Comparison of ENCODE assay signal across 1 fruit fly cellular context in genomic region chr3R:21246492-21247061, dm6.
TF ChIP-seq lines count a peak whose summit lies in the region.

Gene ETHR (plus strand): TSS chr3R:21247011.

TF ChIP-seq in whole organism, embryonic, 481 proteins besides CTCF, POLR2A, EP300 and RAD21 (continued from another document and continues in another):
- peak; percentile 12 for TF ChIP-seq Max (GFP tag; optimal IDR thresholded peaks at IDR 0.05; lab: Kevin White, UChicago)
- peak; percentile 62 for TF ChIP-seq gem (tag; optimal IDR thresholded peaks at IDR 0.05; lab: Kevin White, UChicago)
- TF ChIP-seq CG2129 (GFP tag; IDR thresholded peaks at IDR 0.05; lab: Robert Waterston, UW; ENCODE audit: partially characterized antibody) = no peak
- TF ChIP-seq BEAF-32 (GFP tag; optimal IDR thresholded peaks at IDR 0.05; lab: Kevin White, UChicago) = peak; percentile 35
- TF ChIP-seq Taf1 (GFP tag; IDR thresholded peaks at IDR 0.05; lab: Robert Waterston, UW) = no peak; the same call in 1 of the 2 replicates
- TF ChIP-seq Ada2b (GFP tag; IDR thresholded peaks at IDR 0.05; lab: Robert Waterston, UW) = no peak
- no peak for TF ChIP-seq CHES-1-like (GFP tag; optimal IDR thresholded peaks at IDR 0.05; lab: Kevin White, UChicago)
- TF ChIP-seq lilli (GFP tag; optimal IDR thresholded peaks at IDR 0.05; lab: Kevin White, UChicago) = peak; percentile 34
- peak; percentile 19 for TF ChIP-seq pzg (GFP tag; optimal IDR thresholded peaks at IDR 0.05; lab: Kevin White, UChicago)
- no peak for TF ChIP-seq CG15073 (GFP tag; optimal IDR thresholded peaks at IDR 0.05; lab: Kevin White, UChicago)
- 0 out of 2 replicates have a peak, but pooled peaks have one; percentile 19 for TF ChIP-seq CG10321 (GFP tag; IDR thresholded peaks at IDR 0.05; lab: Robert Waterston, UW)
- TF ChIP-seq jing (GFP tag; optimal IDR thresholded peaks at IDR 0.05; lab: Kevin White, UChicago) = no peak
- TF ChIP-seq cwo (GFP tag; optimal IDR thresholded peaks at IDR 0.05; lab: Kevin White, UChicago) = peak; percentile 74
- no peak for TF ChIP-seq danr (GFP tag; IDR thresholded peaks at IDR 0.05; lab: Robert Waterston, UW)
- TF ChIP-seq stc (GFP tag; IDR thresholded peaks at IDR 0.05; lab: Robert Waterston, UW) = peak; percentile 40; the same call in 1 of the 2 replicates
- peak; percentile 35 for TF ChIP-seq fd3F (GFP tag; optimal IDR thresholded peaks at IDR 0.05; lab: Kevin White, UChicago)
- no peak for TF ChIP-seq Sox100B (GFP tag; optimal IDR thresholded peaks at IDR 0.05; lab: Kevin White, UChicago)
- TF ChIP-seq CG9797 (GFP tag; optimal IDR thresholded peaks at IDR 0.05; lab: Kevin White, UChicago) = no peak
- TF ChIP-seq CG17912 (GFP tag; optimal IDR thresholded peaks at IDR 0.05; lab: Kevin White, UChicago) = no peak
- no peak for TF ChIP-seq CG7786 (GFP tag; optimal IDR thresholded peaks at IDR 0.05; lab: Kevin White, UChicago)
- no peak for TF ChIP-seq sc (optimal IDR thresholded peaks at IDR 0.05; lab: Kevin White, UChicago)
- no peak for TF ChIP-seq sc (GFP tag; optimal IDR thresholded peaks at IDR 0.05; lab: Kevin White, UChicago)
- peak; percentile 38 for TF ChIP-seq vvl (GFP tag; IDR thresholded peaks at IDR 0.05; lab: Robert Waterston, UW)
- peak; percentile 77 for TF ChIP-seq CG3995 (GFP tag; optimal IDR thresholded peaks at IDR 0.05; lab: Kevin White, UChicago)
- no peak for TF ChIP-seq MESR4 (GFP tag; optimal IDR thresholded peaks at IDR 0.05; lab: Kevin White, UChicago)
- TF ChIP-seq CG10147 (GFP tag; optimal IDR thresholded peaks at IDR 0.05; lab: Kevin White, UChicago) = peak; percentile 47
- TF ChIP-seq sob (GFP tag; IDR thresholded peaks at IDR 0.05; lab: Robert Waterston, UW) = peak; percentile 48; the same call in 1 of the 2 replicates
- TF ChIP-seq lola (GFP tag; optimal IDR thresholded peaks at IDR 0.05; lab: Kevin White, UChicago) = no peak
- no peak for TF ChIP-seq GATAe (GFP tag; conservative IDR thresholded peaks at IDR 0.05; lab: Robert Waterston, UW)
- TF ChIP-seq nau (GFP tag; optimal IDR thresholded peaks at IDR 0.05; lab: Kevin White, UChicago) = peak; percentile 4
- peak in 1 of 2 experiments; percentile 71 for TF ChIP-seq Hr51 (GFP tag; optimal IDR thresholded peaks at IDR 0.05; lab: Kevin White, UChicago)
- TF ChIP-seq MBD-R2 (GFP tag; IDR thresholded peaks at IDR 0.05; lab: Robert Waterston, UW) = peak; percentile 49; the same call in 1 of the 2 replicates
- peak; percentile 30 for TF ChIP-seq NfI (GFP tag; optimal IDR thresholded peaks at IDR 0.05; lab: Kevin White, UChicago)
- no peak for TF ChIP-seq CG18262 (tag; optimal IDR thresholded peaks at IDR 0.05; lab: Kevin White, UChicago)
- no peak for TF ChIP-seq Mrtf (GFP tag; IDR thresholded peaks at IDR 0.05; lab: Robert Waterston, UW)
- TF ChIP-seq org-1 (GFP tag; optimal IDR thresholded peaks at IDR 0.05; lab: Kevin White, UChicago) = peak; percentile 44
- no peak for TF ChIP-seq HLH3B (GFP tag; IDR thresholded peaks at IDR 0.05; lab: Robert Waterston, UW)
- no peak for TF ChIP-seq hkb (optimal IDR thresholded peaks at IDR 0.05; lab: Kevin White, UChicago)
- TF ChIP-seq hkb (GFP tag; IDR thresholded peaks at IDR 0.05; lab: Robert Waterston, UW) = peak; percentile 64
- TF ChIP-seq CG31365 (tag; optimal IDR thresholded peaks at IDR 0.05; lab: Kevin White, UChicago) = no peak
- no peak for TF ChIP-seq CG33213 (GFP tag; optimal IDR thresholded peaks at IDR 0.05; lab: Kevin White, UChicago)
- TF ChIP-seq CG31388 (GFP tag; optimal IDR thresholded peaks at IDR 0.05; lab: Kevin White, UChicago) = no peak
- peak; percentile 47; the same call in 1 of the 2 replicates for TF ChIP-seq CG14441 (GFP tag; IDR thresholded peaks at IDR 0.05; lab: Robert Waterston, UW)
- no peak for TF ChIP-seq bbx (GFP tag; IDR thresholded peaks at IDR 0.05; lab: Robert Waterston, UW; ENCODE audit: partially characterized antibody)
- peak; percentile 56 for TF ChIP-seq grau (tag; optimal IDR thresholded peaks at IDR 0.05; lab: Kevin White, UChicago)
- TF ChIP-seq Doc2 (GFP tag; IDR thresholded peaks at IDR 0.05; lab: Robert Waterston, UW) = no peak
- TF ChIP-seq gsb-n (tag; optimal IDR thresholded peaks at IDR 0.05; lab: Kevin White, UChicago) = no peak
- TF ChIP-seq gsb (GFP tag; IDR thresholded peaks at IDR 0.05; lab: Robert Waterston, UW) = no peak
- no peak for TF ChIP-seq bowl (GFP tag; IDR thresholded peaks at IDR 0.05; lab: Robert Waterston, UW)
- no peak for TF ChIP-seq CG1647 (GFP tag; optimal IDR thresholded peaks at IDR 0.05; lab: Kevin White, UChicago)
- peak; percentile 23; the same call in 1 of the 2 replicates for TF ChIP-seq lmd (GFP tag; IDR thresholded peaks at IDR 0.05; lab: Robert Waterston, UW)
- TF ChIP-seq CG8924 (tag; optimal IDR thresholded peaks at IDR 0.05; lab: Kevin White, UChicago) = no peak
- no peak for TF ChIP-seq HLH54F (GFP tag; optimal IDR thresholded peaks at IDR 0.05; lab: Kevin White, UChicago)
- 0 out of 2 replicates have a peak, but pooled peaks have one; percentile 5 for TF ChIP-seq CG11247 (GFP tag; IDR thresholded peaks at IDR 0.05; lab: Robert Waterston, UW)
- TF ChIP-seq CG12219 (GFP tag; optimal IDR thresholded peaks at IDR 0.05; lab: Kevin White, UChicago) = peak; percentile 29
- no peak for TF ChIP-seq aop (GFP tag; IDR thresholded peaks at IDR 0.05; lab: Robert Waterston, UW)
- no peak for TF ChIP-seq CG4707 (GFP tag; optimal IDR thresholded peaks at IDR 0.05; lab: Kevin White, UChicago)
- TF ChIP-seq sqz (GFP tag; optimal IDR thresholded peaks at IDR 0.05; lab: Kevin White, UChicago) = no peak
- TF ChIP-seq Aef1 (GFP tag; IDR thresholded peaks at IDR 0.05; lab: Robert Waterston, UW) = 0 out of 3 replicates have a peak, but pooled peaks have one; percentile 1
- TF ChIP-seq CG5180 (GFP tag; optimal IDR thresholded peaks at IDR 0.05; lab: Kevin White, UChicago) = no peak
- TF ChIP-seq slbo (GFP tag; IDR thresholded peaks at IDR 0.05; lab: Robert Waterston, UW) = peak; percentile 78
- no peak for TF ChIP-seq zfh2 (GFP tag; optimal IDR thresholded peaks at IDR 0.05; lab: Kevin White, UChicago)
- TF ChIP-seq ATbp (GFP tag; optimal IDR thresholded peaks at IDR 0.05; lab: Kevin White, UChicago) = no peak
- no peak for TF ChIP-seq kah (GFP tag; optimal IDR thresholded peaks at IDR 0.05; lab: Kevin White, UChicago)
- no peak for TF ChIP-seq Bteb2 (GFP tag; optimal IDR thresholded peaks at IDR 0.05; lab: Kevin White, UChicago)
- TF ChIP-seq ken (GFP tag; IDR thresholded peaks at IDR 0.05; lab: Robert Waterston, UW) = no peak
- TF ChIP-seq YL-1 (GFP tag; optimal IDR thresholded peaks at IDR 0.05; lab: Kevin White, UChicago) = no peak
- no peak for TF ChIP-seq ind (GFP tag; optimal IDR thresholded peaks at IDR 0.05; lab: Kevin White, UChicago)
- TF ChIP-seq pfk (GFP tag; optimal IDR thresholded peaks at IDR 0.05; lab: Kevin White, UChicago) = no peak
- TF ChIP-seq CG31441 (GFP tag; IDR thresholded peaks at IDR 0.05; lab: Robert Waterston, UW) = peak; percentile 45
- peak; percentile 22 for TF ChIP-seq CG1233 (GFP tag; optimal IDR thresholded peaks at IDR 0.05; lab: Kevin White, UChicago)
- no peak for TF ChIP-seq schlank (tag; optimal IDR thresholded peaks at IDR 0.05; lab: Kevin White, UChicago)
- no peak for TF ChIP-seq Atf3 (GFP tag; optimal IDR thresholded peaks at IDR 0.05; lab: Kevin White, UChicago)
- TF ChIP-seq tgo (GFP tag; IDR thresholded peaks at IDR 0.05; lab: Robert Waterston, UW) = peak; percentile 44; the same call in 1 of the 3 replicates
- no peak for TF ChIP-seq CG10274 (GFP tag; optimal IDR thresholded peaks at IDR 0.05; lab: Kevin White, UChicago)
- TF ChIP-seq fd64A (GFP tag; optimal IDR thresholded peaks at IDR 0.05; lab: Kevin White, UChicago) = no peak
- no peak for TF ChIP-seq CG30020 (tag; optimal IDR thresholded peaks at IDR 0.05; lab: Kevin White, UChicago)
- peak; percentile 56 for TF ChIP-seq B-H2 (GFP tag; optimal IDR thresholded peaks at IDR 0.05; lab: Kevin White, UChicago)
- TF ChIP-seq al (GFP tag; IDR thresholded peaks at IDR 0.05; lab: Robert Waterston, UW) = 0 out of 2 replicates have a peak, but pooled peaks have one; percentile 30
- no peak for TF ChIP-seq gfzf (GFP tag; optimal IDR thresholded peaks at IDR 0.05; lab: Kevin White, UChicago)
- TF ChIP-seq tap (tag; optimal IDR thresholded peaks at IDR 0.05; lab: Kevin White, UChicago) = no peak
- TF ChIP-seq CG12391 (tag; optimal IDR thresholded peaks at IDR 0.05; lab: Kevin White, UChicago) = no peak
- peak; percentile 37 for TF ChIP-seq CG6854 (GFP tag; optimal IDR thresholded peaks at IDR 0.05; lab: Kevin White, UChicago)
- peak; percentile 53 for TF ChIP-seq Drgx (GFP tag; IDR thresholded peaks at IDR 0.05; lab: Robert Waterston, UW)
- no peak; the same call in 2 of the 3 replicates for TF ChIP-seq HLH4C (GFP tag; IDR thresholded peaks at IDR 0.05; lab: Robert Waterston, UW; ENCODE audit: partially characterized antibody)
- TF ChIP-seq jigr1 (GFP tag; IDR thresholded peaks at IDR 0.05; lab: Robert Waterston, UW) = no peak
- peak; percentile 84 for TF ChIP-seq sug (tag; optimal IDR thresholded peaks at IDR 0.05; lab: Kevin White, UChicago)
- peak; percentile 40 for TF ChIP-seq CG12071 (GFP tag; optimal IDR thresholded peaks at IDR 0.05; lab: Kevin White, UChicago)
- TF ChIP-seq tin (GFP tag; optimal IDR thresholded peaks at IDR 0.05; lab: Kevin White, UChicago) = no peak
- TF ChIP-seq CG8765 (GFP tag; IDR thresholded peaks at IDR 0.05; lab: Robert Waterston, UW) = no peak
- no peak for TF ChIP-seq CG8478 (optimal IDR thresholded peaks at IDR 0.05; lab: Kevin White, UChicago)
- TF ChIP-seq CG17186 (GFP tag; optimal IDR thresholded peaks at IDR 0.05; lab: Kevin White, UChicago) = no peak
- no peak for TF ChIP-seq CG2116 (GFP tag; optimal IDR thresholded peaks at IDR 0.05; lab: Kevin White, UChicago)
- TF ChIP-seq klu (GFP tag; IDR thresholded peaks at IDR 0.05; lab: Robert Waterston, UW) = no peak
- no peak for TF ChIP-seq BtbVII (GFP tag; optimal IDR thresholded peaks at IDR 0.05; lab: Kevin White, UChicago)
- no peak for TF ChIP-seq Elba2 (GFP tag; optimal IDR thresholded peaks at IDR 0.05; lab: Kevin White, UChicago)
- peak; percentile 95 for TF ChIP-seq CG13894 (tag; optimal IDR thresholded peaks at IDR 0.05; lab: Kevin White, UChicago)
- no peak for TF ChIP-seq Doc3 (GFP tag; IDR thresholded peaks at IDR 0.05; lab: Robert Waterston, UW; ENCODE audit: partially characterized antibody)
- TF ChIP-seq unpg (GFP tag; optimal IDR thresholded peaks at IDR 0.05; lab: Kevin White, UChicago) = peak; percentile 55
- TF ChIP-seq CG2199 (GFP tag; IDR thresholded peaks at IDR 0.05; lab: Robert Waterston, UW) = no peak
- TF ChIP-seq Dbx (GFP tag; IDR thresholded peaks at IDR 0.05; lab: Robert Waterston, UW) = peak; percentile 67; the same call in 2 of the 3 replicates
- TF ChIP-seq CG17568 (GFP tag; optimal IDR thresholded peaks at IDR 0.05; lab: Kevin White, UChicago) = peak; percentile 29
- peak; percentile 42 for TF ChIP-seq CG6813 (GFP tag; optimal IDR thresholded peaks at IDR 0.05; lab: Kevin White, UChicago)
- peak; percentile 54; the same call in 1 of the 2 replicates for TF ChIP-seq Adf1 (GFP tag; IDR thresholded peaks at IDR 0.05; lab: Robert Waterston, UW)
- TF ChIP-seq Ptx1 (GFP tag; IDR thresholded peaks at IDR 0.05; lab: Robert Waterston, UW) = peak; percentile 48
- no peak for TF ChIP-seq p53 (GFP tag; optimal IDR thresholded peaks at IDR 0.05; lab: Kevin White, UChicago)
- TF ChIP-seq row (GFP tag; IDR thresholded peaks at IDR 0.05; lab: Robert Waterston, UW) = peak; percentile 60; the same call in 2 of the 3 replicates
- TF ChIP-seq run (tag; optimal IDR thresholded peaks at IDR 0.05; lab: Kevin White, UChicago) = no peak
- peak; percentile 30 to 44 for TF ChIP-seq dpn (GFP tag; optimal IDR thresholded peaks at IDR 0.05; lab: Kevin White, UChicago)
- no peak for TF ChIP-seq cas (GFP tag; IDR thresholded peaks at IDR 0.05; lab: Robert Waterston, UW)
- no peak for TF ChIP-seq usp (GFP tag; optimal IDR thresholded peaks at IDR 0.05; lab: Kevin White, UChicago)
- TF ChIP-seq CG16779 (GFP tag; IDR thresholded peaks at IDR 0.05; lab: Robert Waterston, UW) = no peak
- no peak for TF ChIP-seq CG4404 (GFP tag; IDR thresholded peaks at IDR 0.05; lab: Robert Waterston, UW)
- no peak for TF ChIP-seq toy (GFP tag; IDR thresholded peaks at IDR 0.05; lab: Robert Waterston, UW)
- TF ChIP-seq grn (GFP tag; optimal IDR thresholded peaks at IDR 0.05; lab: Kevin White, UChicago) = no peak
- no peak for TF ChIP-seq CG6689 (GFP tag; IDR thresholded peaks at IDR 0.05; lab: Robert Waterston, UW)
- no peak for TF ChIP-seq nerfin-2 (GFP tag; IDR thresholded peaks at IDR 0.05; lab: Robert Waterston, UW; ENCODE audit: partially characterized antibody)
- peak; percentile 61 for TF ChIP-seq CG10543 (GFP tag; optimal IDR thresholded peaks at IDR 0.05; lab: Kevin White, UChicago)
- no peak for TF ChIP-seq MTF-1 (GFP tag; optimal IDR thresholded peaks at IDR 0.05; lab: Kevin White, UChicago; ENCODE audit: borderline replicate concordance)
- peak; percentile 56 for TF ChIP-seq Nf-YC (tag; optimal IDR thresholded peaks at IDR 0.05; lab: Kevin White, UChicago)
- no peak for TF ChIP-seq sim (GFP tag; IDR thresholded peaks at IDR 0.05; lab: Robert Waterston, UW)
- TF ChIP-seq pan (optimal IDR thresholded peaks at IDR 0.05; lab: Kevin White, UChicago) = no peak
- TF ChIP-seq pan (GFP tag; optimal IDR thresholded peaks at IDR 0.05 in 1 of 2, IDR thresholded peaks at IDR 0.05 in 1 of 2) = peak in 1 of 2 experiments; percentile 37
- TF ChIP-seq CG14710 (tag; optimal IDR thresholded peaks at IDR 0.05; lab: Kevin White, UChicago) = no peak
- TF ChIP-seq az2 (GFP tag; optimal IDR thresholded peaks at IDR 0.05; lab: Kevin White, UChicago) = no peak
- TF ChIP-seq Opbp (GFP tag; IDR thresholded peaks at IDR 0.05; lab: Robert Waterston, UW; ENCODE audit: partially characterized antibody) = no peak
- no peak for TF ChIP-seq ham (GFP tag; IDR thresholded peaks at IDR 0.05; lab: Robert Waterston, UW)
- TF ChIP-seq Sin3A (optimal IDR thresholded peaks at IDR 0.05; lab: Kevin White, UChicago) = no peak
- TF ChIP-seq bsh (GFP tag; optimal IDR thresholded peaks at IDR 0.05; lab: Kevin White, UChicago) = no peak
- TF ChIP-seq seq (GFP tag; IDR thresholded peaks at IDR 0.05; lab: Robert Waterston, UW) = no peak
- no peak; the same call in 1 of the 2 replicates for TF ChIP-seq Bgb (GFP tag; IDR thresholded peaks at IDR 0.05; lab: Robert Waterston, UW; ENCODE audit: partially characterized antibody)
- no peak for TF ChIP-seq CG1792 (GFP tag; optimal IDR thresholded peaks at IDR 0.05; lab: Kevin White, UChicago)
- TF ChIP-seq oc (tag; optimal IDR thresholded peaks at IDR 0.05; lab: Kevin White, UChicago) = no peak
- TF ChIP-seq CG32767 (GFP tag; IDR thresholded peaks at IDR 0.05; lab: Robert Waterston, UW) = no peak
